Fruit fly (Drosophila melanogaster): ENCODE measurements around the gene DCTN1-p150.

dm6 chr3L:13936771-13937170, 7.6 kb downstream of the DCTN1-p150 start:
- TF ChIP-seq CG8478 (optimal IDR thresholded peaks at IDR 0.05) = no peak
- no peak for TF ChIP-seq EcR (GFP tag; optimal IDR thresholded peaks at IDR 0.05)
- TF ChIP-seq usp (GFP tag; optimal IDR thresholded peaks at IDR 0.05) = no peak
- TF ChIP-seq pan (optimal IDR thresholded peaks at IDR 0.05) = no peak
- TF ChIP-seq psq (optimal IDR thresholded peaks at IDR 0.05) = no peak
